Worm (Caenorhabditis elegans) whole organism, young adult: ENCODE results near the gene scyl-1.

ENCODE experiments used
- bed-1 ChIP-seq: fragments of 200-800 bp; sonication (Bioruptor generic); IDR thresholded peaks from 2 replicates; pipeline ENCODE4 v1.3.6; 2022; ENCODE audit warnings: missing genetic modification reagents, missing genetic modification characterization, missing compliant biosample characterization
- ceh-27 ChIP-seq: fragments of 200-800 bp; sonication (Bioruptor generic); optimal IDR thresholded peaks from 2 replicates; lab custom pipeline; 2018; ENCODE audit warnings: mild to moderate bottlenecking, missing genetic modification characterization, moderate library complexity, missing compliant biosample characterization
- nhr-120 ChIP-seq: fragments of 200-800 bp; sonication (Bioruptor generic); IDR thresholded peaks from 2 replicates; pipeline ENCODE4 v1.3.6; 2022; ENCODE audit warnings: missing genetic modification characterization, missing compliant biosample characterization

- TF ChIP-seq nhr-120 (GFP tag; lab: Robert Waterston, UW): no peak
- no peak for TF ChIP-seq ceh-27 (GFP tag; lab: Kevin White, UChicago)
- no peak for TF ChIP-seq bed-1 (GFP tag; lab: Robert Waterston, UW)
Measured at ce11 chrV:13090130-13090770, 48.7 kb upstream of the scyl-1 start, which contains the start of gene C34B4.4.
